Fruit fly (Drosophila melanogaster) whole organism, pupa: ENCODE measurements around the gene CG9737.

Experiments
- CG13204 ChIP-seq: fragments of 200-800 bp; sonication (Bioruptor generic); optimal IDR thresholded peaks from 2 replicates; lab custom pipeline; 2018; ENCODE audit warnings: missing biosample characterization, mild to moderate bottlenecking, missing genetic modification characterization, moderate library complexity
- CG15710 ChIP-seq: fragments of 200-800 bp; sonication (Bioruptor generic); optimal IDR thresholded peaks from 2 replicates; lab custom pipeline; 2018; ENCODE audit warnings: missing biosample characterization, mild to moderate bottlenecking, missing genetic modification characterization, moderate library complexity
- CG17806 ChIP-seq: fragments of 200-800 bp; sonication (Bioruptor generic); optimal IDR thresholded peaks from 2 replicates; lab custom pipeline; 2018; ENCODE audit warnings: missing biosample characterization, mild to moderate bottlenecking, missing genetic modification characterization, moderate library complexity
- CG32121 ChIP-seq: fragments of 200-800 bp; sonication (Bioruptor generic); IDR thresholded peaks from 2 replicates; pipeline ENCODE4 v1.3.6; 2022; ENCODE audit warnings: missing biosample characterization, missing genetic modification characterization
- CG34367 ChIP-seq: fragments of 200-800 bp; sonication (Bioruptor generic); optimal IDR thresholded peaks from 2 replicates; lab custom pipeline; 2018; ENCODE audit warnings: missing biosample characterization, mild to moderate bottlenecking, missing genetic modification characterization
- CG4496 ChIP-seq: fragments of 200-800 bp; sonication (Bioruptor generic); IDR thresholded peaks from 3 replicates; pipeline ENCODE4 v1.3.6; 2022; ENCODE audit warnings: missing biosample characterization, missing genetic modification characterization
- CG8301 ChIP-seq: fragments of 200-800 bp; sonication (Bioruptor generic); optimal IDR thresholded peaks from 2 replicates; lab custom pipeline; 2018; ENCODE audit warnings: missing biosample characterization, mild to moderate bottlenecking, missing genetic modification characterization
- D1 ChIP-seq: fragments of 200-800 bp; sonication (Bioruptor generic); optimal IDR thresholded peaks from 2 replicates; lab custom pipeline; 2018; ENCODE audit warnings: missing biosample characterization, mild to moderate bottlenecking, missing genetic modification characterization, moderate library complexity
- Pif1A ChIP-seq: fragments of 200-800 bp; sonication (Bioruptor generic); optimal IDR thresholded peaks from 3 replicates; lab custom pipeline; 2016; ENCODE audit warnings: missing biosample characterization, missing genetic modification characterization
- fd96Ca ChIP-seq: fragments of 200-800 bp; sonication (Bioruptor generic); IDR thresholded peaks from 3 replicates; pipeline ENCODE4 v1.3.6; 2022; ENCODE audit warnings: missing biosample characterization, missing genetic modification characterization
- rn ChIP-seq: fragments of 200-800 bp; sonication (Bioruptor generic); IDR thresholded peaks from 2 replicates; pipeline ENCODE4 v1.3.6; 2022; ENCODE audit warnings: missing biosample characterization, missing genetic modification characterization

DNA sequence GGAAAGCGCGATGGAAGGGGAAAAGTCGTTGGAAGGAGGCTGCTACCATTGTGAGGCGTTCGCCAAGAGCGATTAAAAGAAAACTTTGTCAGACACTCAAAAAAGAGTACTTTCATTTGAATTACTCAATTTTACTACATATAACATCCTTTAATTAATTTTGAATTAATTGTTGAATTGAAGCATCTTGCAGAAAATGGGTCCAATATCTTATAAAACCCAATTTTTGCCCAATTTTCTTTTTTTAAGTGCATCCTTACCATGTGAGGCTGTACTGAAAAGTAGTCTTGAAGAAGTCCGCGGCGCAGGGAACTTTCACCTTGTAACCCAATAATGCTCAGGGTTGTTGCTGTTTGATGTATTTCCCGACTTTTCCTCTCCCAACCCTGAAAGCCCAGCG, 7.9 kb downstream of the CG9737 start:
- no peak for TF ChIP-seq fd96Ca (GFP tag; lab: Robert Waterston, UW)
- no peak for TF ChIP-seq CG17806 (tag; lab: Kevin White, UChicago)
- no peak for TF ChIP-seq CG8301 (tag; lab: Kevin White, UChicago)
- TF ChIP-seq CG32121 (GFP tag; lab: Robert Waterston, UW), result no peak
- no peak for TF ChIP-seq Pif1A (GFP tag; lab: Kevin White, UChicago)
- TF ChIP-seq CG4496 (GFP tag; lab: Robert Waterston, UW), result no peak
- no peak for TF ChIP-seq CG13204 (GFP tag; lab: Kevin White, UChicago)
- no peak for TF ChIP-seq CG34367 (tag; lab: Kevin White, UChicago)
- no peak for TF ChIP-seq D1 (tag; lab: Kevin White, UChicago)
- TF ChIP-seq rn, result no peak
- TF ChIP-seq CG15710 (tag; lab: Kevin White, UChicago), result no peak
